Fruit fly (Drosophila melanogaster) whole organism, adult: ENCODE data around the gene CG14223.

Experiments used
- CG11617 ChIP-seq: fragments of 200-800 bp; sonication (Bioruptor generic); optimal IDR thresholded peaks from 2 replicates; lab custom pipeline; 2017; ENCODE audit warnings: mild to moderate bottlenecking, missing biosample characterization, missing genetic modification reagents, missing genetic modification characterization
- CG12768 ChIP-seq: fragments of 200-800 bp; sonication (Bioruptor generic); optimal IDR thresholded peaks from 2 replicates; lab custom pipeline; 2017; ENCODE audit warnings: missing biosample characterization, missing genetic modification characterization, mild to moderate bottlenecking, moderate library complexity, missing genetic modification reagents
- CG14711 ChIP-seq: fragments of 200-800 bp; sonication (Bioruptor generic); optimal IDR thresholded peaks from 2 replicates; lab custom pipeline; 2018; ENCODE audit warnings: missing biosample characterization, mild to moderate bottlenecking, missing genetic modification characterization, moderate library complexity
- CG1620 ChIP-seq: fragments of 200-800 bp; sonication (Bioruptor generic); optimal IDR thresholded peaks from 2 replicates; lab custom pipeline; 2016; ENCODE audit warnings: missing biosample characterization, missing genetic modification characterization
- CG33017 ChIP-seq: fragments of 200-800 bp; sonication (Bioruptor generic); optimal IDR thresholded peaks from 2 replicates; lab custom pipeline; 2018; ENCODE audit warnings: missing biosample characterization, mild to moderate bottlenecking, missing genetic modification characterization, moderate library complexity
- CG5204 ChIP-seq: fragments of 200-800 bp; sonication (Bioruptor generic); optimal IDR thresholded peaks from 2 replicates; lab custom pipeline; 2016; ENCODE audit warnings: missing biosample characterization, missing genetic modification characterization
- CG7045 ChIP-seq: fragments of 200-800 bp; sonication (Bioruptor generic); optimal IDR thresholded peaks from 2 replicates; lab custom pipeline; 2017; ENCODE audit warnings: missing biosample characterization, mild to moderate bottlenecking, missing genetic modification characterization
- CG7101 ChIP-seq: fragments of 200-800 bp; sonication (Bioruptor generic); optimal IDR thresholded peaks from 2 replicates; lab custom pipeline; 2018; ENCODE audit warnings: missing biosample characterization, mild to moderate bottlenecking, missing genetic modification characterization, moderate library complexity
- Clk ChIP-seq: fragments of 200-800 bp; sonication (Bioruptor generic); optimal IDR thresholded peaks from 2 replicates; lab custom pipeline; 2017; ENCODE audit warnings: missing biosample characterization, missing genetic modification characterization
- Crg-1 ChIP-seq: fragments of 200-800 bp; sonication (Bioruptor generic); optimal IDR thresholded peaks from 2 replicates; lab custom pipeline; 2016; ENCODE audit warnings: missing biosample characterization, missing genetic modification characterization
- Hr96 ChIP-seq: fragments of 200-800 bp; sonication (Bioruptor generic); optimal IDR thresholded peaks from 2 replicates; lab custom pipeline; 2016; ENCODE audit warnings: missing biosample characterization, missing genetic modification characterization
- Mnt ChIP-seq: fragments of 200-800 bp; sonication (Bioruptor generic); optimal IDR thresholded peaks from 2 replicates; lab custom pipeline; 2016; ENCODE audit warnings: missing biosample characterization, mild to moderate bottlenecking, missing genetic modification characterization
- bab1 ChIP-seq: fragments of 200-800 bp; sonication (Bioruptor generic); optimal IDR thresholded peaks from 3 replicates; lab custom pipeline; 2019; ENCODE audit warnings: missing biosample characterization, mild to moderate bottlenecking, missing genetic modification characterization, moderate library complexity
- cic ChIP-seq: fragments of 200-800 bp; sonication (Bioruptor generic); optimal IDR thresholded peaks from 2 replicates; lab custom pipeline; 2017; ENCODE audit warnings: missing biosample characterization, mild to moderate bottlenecking, missing genetic modification characterization, moderate library complexity
- cnc ChIP-seq, 2 experiments: fragments of >200 bp; optimal IDR thresholded peaks; 2 replicates each; lab custom pipeline; 2017
- kay ChIP-seq: fragments of 200-800 bp; sonication (Bioruptor generic); peaks from one replicate; lab custom pipeline; 2016; ENCODE audit warnings: missing biosample characterization, missing genetic modification characterization, borderline replicate concordance
- ovo ChIP-seq: fragments of 200-800 bp; sonication (Bioruptor generic); optimal IDR thresholded peaks from 2 replicates; lab custom pipeline; 2016; ENCODE audit warnings: missing biosample characterization, missing genetic modification characterization
- pad ChIP-seq: fragments of 200-800 bp; sonication (Bioruptor generic); optimal IDR thresholded peaks from 3 replicates; lab custom pipeline; 2017; ENCODE audit warnings: missing biosample characterization, missing genetic modification characterization, mild to moderate bottlenecking, moderate library complexity, missing genetic modification reagents
- tj ChIP-seq: fragments of 200-800 bp; sonication (Bioruptor generic); optimal IDR thresholded peaks from 3 replicates; lab custom pipeline; 2017; ENCODE audit warnings: missing biosample characterization, mild to moderate bottlenecking, missing genetic modification characterization, moderate library complexity
- toe ChIP-seq: fragments of 200-800 bp; sonication (Bioruptor generic); optimal IDR thresholded peaks from 2 replicates; lab custom pipeline; 2016; ENCODE audit warnings: missing biosample characterization, missing genetic modification characterization

The CG14223 gene

dm6 chrX:19638328-19638940 lies 25.3 kb downstream of the CG14223 start, which contains the start of gene Rcd-1:
Gene Rcd-1 (plus strand): TSS chrX:19638767.
- no peak for TF ChIP-seq bab1 (GFP tag; lab: Kevin White, UChicago)
- TF ChIP-seq CG5204 (GFP tag; lab: Kevin White, UChicago): no peak
- no peak for TF ChIP-seq toe (GFP tag; lab: Kevin White, UChicago)
- TF ChIP-seq tj (GFP tag; lab: Kevin White, UChicago): no peak
- no peak for TF ChIP-seq ovo (GFP tag; lab: Kevin White, UChicago)
- TF ChIP-seq CG7101: no peak
- TF ChIP-seq CG33017 (tag; lab: Kevin White, UChicago): no peak
- no peak for TF ChIP-seq Clk (GFP tag; lab: Kevin White, UChicago)
- TF ChIP-seq pad (GFP tag; lab: Kevin White, UChicago): no peak

dm6 chrX:19637434-19638327 lies 26.1 kb downstream of the CG14223 start:
- peak; percentile 26 for TF ChIP-seq tj (GFP tag; lab: Kevin White, UChicago)
- TF ChIP-seq Mnt (GFP tag; lab: Kevin White, UChicago): peak; percentile 4
- TF ChIP-seq pad (GFP tag; lab: Kevin White, UChicago): peak; percentile 96
- no peak for TF ChIP-seq CG12768
- peak; percentile 26 for TF ChIP-seq CG7101
- TF ChIP-seq bab1 (GFP tag; lab: Kevin White, UChicago): peak; percentile 48

- TF ChIP-seq bab1 (GFP tag; lab: Kevin White, UChicago) (peak; percentile 27), CG1620 (peak; percentile 4), Clk (GFP tag; lab: Kevin White, UChicago) (no peak), kay (GFP tag; lab: Kevin White, UChicago) (no peak), Crg-1 (no peak), Hr96 (GFP tag; lab: Kevin White, UChicago) (no peak), cic (GFP tag; lab: Kevin White, UChicago) (peak; percentile 6), CG7101 (peak; percentile 13), pad (GFP tag; lab: Kevin White, UChicago) (peak; percentile 98), CG11617 (GFP tag; lab: Kevin White, UChicago) (peak; percentile 9), CG5204 (GFP tag; lab: Kevin White, UChicago) (no peak), CG14711 (tag; lab: Kevin White, UChicago) (peak; percentile 71), Mnt (GFP tag; lab: Kevin White, UChicago) (peak; percentile 50), CG12768 (peak; percentile 4), cnc (optimal IDR thresholded peaks at IDR 0.05; lab: Kevin White, UChicago) (no peak), CG33017 (tag; lab: Kevin White, UChicago) (peak; percentile 19), tj (GFP tag; lab: Kevin White, UChicago) (peak; percentile 5), toe (GFP tag; lab: Kevin White, UChicago) (no peak), ovo (GFP tag; lab: Kevin White, UChicago) (no peak), CG7045 (no peak)
Measured at dm6 chrX:19637002-19637420, 26.8 kb downstream of the CG14223 start.

dm6 chrX:19631365-19631832 lies 32.4 kb downstream of the CG14223 start:
- TF ChIP-seq cic (GFP tag; lab: Kevin White, UChicago) (peak; percentile 64), kay (GFP tag; lab: Kevin White, UChicago) (no peak), pad (GFP tag; lab: Kevin White, UChicago) (peak; percentile 78), tj (GFP tag; lab: Kevin White, UChicago) (peak; percentile 60), CG7101 (peak; percentile 10), bab1 (GFP tag; lab: Kevin White, UChicago) (peak; percentile 16), CG7045 (no peak), CG1620 (no peak), CG11617 (GFP tag; lab: Kevin White, UChicago) (peak; percentile 12), CG33017 (tag; lab: Kevin White, UChicago) (no peak), Mnt (GFP tag; lab: Kevin White, UChicago) (peak; percentile 90), toe (GFP tag; lab: Kevin White, UChicago) (no peak), CG12768 (peak; percentile 17), CG14711 (tag; lab: Kevin White, UChicago) (peak; percentile 25)

dm6 chrX:19625405-19625804 lies 38.4 kb downstream of the CG14223 start, which contains the start of gene CG14212:
Gene CG14212 (plus strand): TSS chrX:19625705.
- TF ChIP-seq cic (GFP tag; lab: Kevin White, UChicago) (no peak), cnc (optimal IDR thresholded peaks at IDR 0.05; lab: Kevin White, UChicago) (no peak), pad (GFP tag; lab: Kevin White, UChicago) (no peak), tj (GFP tag; lab: Kevin White, UChicago) (no peak), toe (GFP tag; lab: Kevin White, UChicago) (no peak), CG33017 (tag; lab: Kevin White, UChicago) (no peak), Crg-1 (no peak), CG14711 (tag; lab: Kevin White, UChicago) (no peak), Hr96 (GFP tag; lab: Kevin White, UChicago) (no peak), CG1620 (no peak), kay (GFP tag; lab: Kevin White, UChicago) (no peak), bab1 (GFP tag; lab: Kevin White, UChicago) (no peak), CG11617 (GFP tag; lab: Kevin White, UChicago) (no peak), CG5204 (GFP tag; lab: Kevin White, UChicago) (no peak), CG7045 (no peak), Mnt (GFP tag; lab: Kevin White, UChicago) (no peak), CG7101 (no peak), ovo (GFP tag; lab: Kevin White, UChicago) (no peak), CG12768 (no peak)
